Fruit fly (Drosophila melanogaster) whole organism, adult: ENCODE results near the gene nompC.

Source experiments
- CG11617 ChIP-seq: fragments of 200-800 bp; sonication (Bioruptor generic); optimal IDR thresholded peaks from 2 replicates; lab custom pipeline; 2017; ENCODE audit warnings: mild to moderate bottlenecking, missing biosample characterization, missing genetic modification reagents, missing genetic modification characterization
- CG12768 ChIP-seq: fragments of 200-800 bp; sonication (Bioruptor generic); optimal IDR thresholded peaks from 2 replicates; lab custom pipeline; 2017; ENCODE audit warnings: missing biosample characterization, missing genetic modification characterization, mild to moderate bottlenecking, moderate library complexity, missing genetic modification reagents
- CG14711 ChIP-seq: fragments of 200-800 bp; sonication (Bioruptor generic); optimal IDR thresholded peaks from 2 replicates; lab custom pipeline; 2018; ENCODE audit warnings: missing biosample characterization, mild to moderate bottlenecking, missing genetic modification characterization, moderate library complexity
- CG1620 ChIP-seq: fragments of 200-800 bp; sonication (Bioruptor generic); optimal IDR thresholded peaks from 2 replicates; lab custom pipeline; 2016; ENCODE audit warnings: missing biosample characterization, missing genetic modification characterization
- CG33017 ChIP-seq: fragments of 200-800 bp; sonication (Bioruptor generic); optimal IDR thresholded peaks from 2 replicates; lab custom pipeline; 2018; ENCODE audit warnings: missing biosample characterization, mild to moderate bottlenecking, missing genetic modification characterization, moderate library complexity
- CG5204 ChIP-seq: fragments of 200-800 bp; sonication (Bioruptor generic); optimal IDR thresholded peaks from 2 replicates; lab custom pipeline; 2016; ENCODE audit warnings: missing biosample characterization, missing genetic modification characterization
- CG7045 ChIP-seq: fragments of 200-800 bp; sonication (Bioruptor generic); optimal IDR thresholded peaks from 2 replicates; lab custom pipeline; 2017; ENCODE audit warnings: missing biosample characterization, mild to moderate bottlenecking, missing genetic modification characterization
- CG7101 ChIP-seq: fragments of 200-800 bp; sonication (Bioruptor generic); optimal IDR thresholded peaks from 2 replicates; lab custom pipeline; 2018; ENCODE audit warnings: missing biosample characterization, mild to moderate bottlenecking, missing genetic modification characterization, moderate library complexity
- Clk ChIP-seq: fragments of 200-800 bp; sonication (Bioruptor generic); optimal IDR thresholded peaks from 2 replicates; lab custom pipeline; 2017; ENCODE audit warnings: missing biosample characterization, missing genetic modification characterization
- Crg-1 ChIP-seq: fragments of 200-800 bp; sonication (Bioruptor generic); optimal IDR thresholded peaks from 2 replicates; lab custom pipeline; 2016; ENCODE audit warnings: missing biosample characterization, missing genetic modification characterization
- Hr96 ChIP-seq: fragments of 200-800 bp; sonication (Bioruptor generic); optimal IDR thresholded peaks from 2 replicates; lab custom pipeline; 2016; ENCODE audit warnings: missing biosample characterization, missing genetic modification characterization
- Mnt ChIP-seq: fragments of 200-800 bp; sonication (Bioruptor generic); optimal IDR thresholded peaks from 2 replicates; lab custom pipeline; 2016; ENCODE audit warnings: missing biosample characterization, mild to moderate bottlenecking, missing genetic modification characterization
- bab1 ChIP-seq: fragments of 200-800 bp; sonication (Bioruptor generic); optimal IDR thresholded peaks from 3 replicates; lab custom pipeline; 2019; ENCODE audit warnings: missing biosample characterization, mild to moderate bottlenecking, missing genetic modification characterization, moderate library complexity
- cic ChIP-seq: fragments of 200-800 bp; sonication (Bioruptor generic); optimal IDR thresholded peaks from 2 replicates; lab custom pipeline; 2017; ENCODE audit warnings: missing biosample characterization, mild to moderate bottlenecking, missing genetic modification characterization, moderate library complexity
- cnc ChIP-seq, 2 experiments: fragments of >200 bp; optimal IDR thresholded peaks; 2 replicates each; lab custom pipeline; 2017
- kay ChIP-seq: fragments of 200-800 bp; sonication (Bioruptor generic); peaks from one replicate; lab custom pipeline; 2016; ENCODE audit warnings: missing biosample characterization, missing genetic modification characterization, borderline replicate concordance
- ovo ChIP-seq: fragments of 200-800 bp; sonication (Bioruptor generic); optimal IDR thresholded peaks from 2 replicates; lab custom pipeline; 2016; ENCODE audit warnings: missing biosample characterization, missing genetic modification characterization
- pad ChIP-seq: fragments of 200-800 bp; sonication (Bioruptor generic); optimal IDR thresholded peaks from 3 replicates; lab custom pipeline; 2017; ENCODE audit warnings: missing biosample characterization, missing genetic modification characterization, mild to moderate bottlenecking, moderate library complexity, missing genetic modification reagents
- tj ChIP-seq: fragments of 200-800 bp; sonication (Bioruptor generic); optimal IDR thresholded peaks from 3 replicates; lab custom pipeline; 2017; ENCODE audit warnings: missing biosample characterization, mild to moderate bottlenecking, missing genetic modification characterization, moderate library complexity
- toe ChIP-seq: fragments of 200-800 bp; sonication (Bioruptor generic); optimal IDR thresholded peaks from 2 replicates; lab custom pipeline; 2016; ENCODE audit warnings: missing biosample characterization, missing genetic modification characterization

nompC gene

dm6 chr2L:5367983-5368382 lies 22.0 kb downstream of the nompC start:
- no peak for TF ChIP-seq CG14711 (tag; lab: Kevin White, UChicago)
- TF ChIP-seq bab1 (GFP tag; lab: Kevin White, UChicago): no peak
- no peak for TF ChIP-seq CG11617 (GFP tag; lab: Kevin White, UChicago)
- TF ChIP-seq CG7045 (GFP tag; lab: Kevin White, UChicago): no peak
- TF ChIP-seq Clk (GFP tag; lab: Kevin White, UChicago): no peak
- no peak for TF ChIP-seq CG33017 (tag; lab: Kevin White, UChicago)
- TF ChIP-seq pad: no peak
- no peak for TF ChIP-seq CG5204 (GFP tag; lab: Kevin White, UChicago)

- no peak for TF ChIP-seq CG1620 (GFP tag; lab: Kevin White, UChicago)
- no peak for TF ChIP-seq kay (GFP tag; lab: Kevin White, UChicago)
- no peak for TF ChIP-seq toe (GFP tag; lab: Kevin White, UChicago)
- no peak for TF ChIP-seq bab1 (GFP tag; lab: Kevin White, UChicago)
- no peak for TF ChIP-seq CG7101
- no peak for TF ChIP-seq tj
- TF ChIP-seq CG5204 (GFP tag; lab: Kevin White, UChicago): no peak
- no peak for TF ChIP-seq Hr96
- TF ChIP-seq pad: no peak
- TF ChIP-seq CG11617 (GFP tag; lab: Kevin White, UChicago): no peak
- TF ChIP-seq CG12768: no peak
- no peak for TF ChIP-seq cnc (optimal IDR thresholded peaks at IDR 0.05; lab: Kevin White, UChicago)
- TF ChIP-seq ovo (GFP tag; lab: Kevin White, UChicago): no peak
Observed at dm6 chr2L:5372552-5372951, 26.6 kb downstream of the nompC start.

dm6 chr2L:5374216-5374615 lies 28.2 kb downstream of the nompC start:
- no peak for TF ChIP-seq toe (GFP tag; lab: Kevin White, UChicago)

dm6 chr2L:5374989-5375388 lies 29.0 kb downstream of the nompC start:
- TF ChIP-seq CG7101: no peak

dm6 chr2L:5376442-5376841 lies 30.4 kb downstream of the nompC start:
- no peak for TF ChIP-seq CG7045 (GFP tag; lab: Kevin White, UChicago)
- TF ChIP-seq cic (GFP tag; lab: Kevin White, UChicago): no peak
- TF ChIP-seq CG12768: no peak
- no peak for TF ChIP-seq kay (GFP tag; lab: Kevin White, UChicago)
- TF ChIP-seq CG33017 (tag; lab: Kevin White, UChicago): no peak
- TF ChIP-seq cnc (optimal IDR thresholded peaks at IDR 0.05; lab: Kevin White, UChicago): no peak
- TF ChIP-seq Crg-1 (GFP tag; lab: Kevin White, UChicago): no peak
- TF ChIP-seq CG1620 (GFP tag; lab: Kevin White, UChicago): no peak
- TF ChIP-seq Hr96: no peak

- TF ChIP-seq pad: no peak
- TF ChIP-seq Mnt: no peak
- TF ChIP-seq Hr96: no peak
- TF ChIP-seq ovo (GFP tag; lab: Kevin White, UChicago): no peak
- TF ChIP-seq kay (GFP tag; lab: Kevin White, UChicago): no peak
Observed at dm6 chr2L:5378829-5379228, 32.8 kb downstream of the nompC start.

- no peak for TF ChIP-seq CG33017 (tag; lab: Kevin White, UChicago)
- TF ChIP-seq Crg-1 (GFP tag; lab: Kevin White, UChicago): no peak
- TF ChIP-seq CG14711 (tag; lab: Kevin White, UChicago): no peak
- TF ChIP-seq Clk (GFP tag; lab: Kevin White, UChicago): no peak
- no peak for TF ChIP-seq cnc (optimal IDR thresholded peaks at IDR 0.05; lab: Kevin White, UChicago)
- no peak for TF ChIP-seq bab1 (GFP tag; lab: Kevin White, UChicago)
- no peak for TF ChIP-seq ovo (GFP tag; lab: Kevin White, UChicago)
- TF ChIP-seq CG7101: no peak
- no peak for TF ChIP-seq CG7045 (GFP tag; lab: Kevin White, UChicago)
- no peak for TF ChIP-seq cic (GFP tag; lab: Kevin White, UChicago)
- no peak for TF ChIP-seq CG12768
Observed at dm6 chr2L:5381305-5381973, 35.4 kb downstream of the nompC start.

- no peak for TF ChIP-seq CG7045 (GFP tag; lab: Kevin White, UChicago)
- TF ChIP-seq CG14711 (tag; lab: Kevin White, UChicago): no peak
- no peak for TF ChIP-seq cic (GFP tag; lab: Kevin White, UChicago)
- no peak for TF ChIP-seq CG7101
- no peak for TF ChIP-seq CG12768
- TF ChIP-seq Crg-1 (GFP tag; lab: Kevin White, UChicago): no peak
- no peak for TF ChIP-seq CG5204 (GFP tag; lab: Kevin White, UChicago)
- no peak for TF ChIP-seq CG11617 (GFP tag; lab: Kevin White, UChicago)
- no peak for TF ChIP-seq bab1 (GFP tag; lab: Kevin White, UChicago)
- no peak for TF ChIP-seq CG33017 (tag; lab: Kevin White, UChicago)
- no peak for TF ChIP-seq pad
Observed at dm6 chr2L:5386261-5386660, 40.3 kb downstream of the nompC start.
